Fruit fly (Drosophila melanogaster) whole organism, embryonic: ENCODE results near the gene SecS.

Source experiments
- BtbVII ChIP-seq: fragments of 200-800 bp; sonication (Bioruptor generic); optimal IDR thresholded peaks from 3 replicates; lab custom pipeline; 2017; ENCODE audit warnings: missing biosample characterization, mild to moderate bottlenecking, missing genetic modification characterization
- Bteb2 ChIP-seq: fragments of 200-800 bp; sonication (Bioruptor generic); optimal IDR thresholded peaks from 2 replicates; lab custom pipeline; 2016; ENCODE audit warnings: missing biosample characterization, missing genetic modification characterization
- CG10274 ChIP-seq: fragments of 200-800 bp; sonication (Bioruptor generic); optimal IDR thresholded peaks from 3 replicates; lab custom pipeline; 2017; ENCODE audit warnings: missing biosample characterization, mild to moderate bottlenecking, missing genetic modification characterization
- CG10462 ChIP-seq: fragments of 200-800 bp; sonication (Bioruptor generic); optimal IDR thresholded peaks from 2 replicates; lab custom pipeline; 2016; ENCODE audit warnings: missing biosample characterization, missing genetic modification characterization
- CG13123 ChIP-seq: fragments of 200-800 bp; sonication (Bioruptor generic); optimal IDR thresholded peaks from 2 replicates; lab custom pipeline; 2016; ENCODE audit warnings: missing biosample characterization, missing genetic modification characterization
- CG13775 ChIP-seq: fragments of 200-800 bp; sonication (Bioruptor generic); optimal IDR thresholded peaks from 3 replicates; lab custom pipeline; 2017; ENCODE audit warnings: missing biosample characterization, mild to moderate bottlenecking, missing genetic modification characterization
- CG17186 ChIP-seq: fragments of 200-800 bp; sonication (Bioruptor generic); optimal IDR thresholded peaks from 3 replicates; lab custom pipeline; 2017; ENCODE audit warnings: missing biosample characterization, missing genetic modification reagents, missing genetic modification characterization
- CG17359 ChIP-seq: fragments of 200-800 bp; sonication (Bioruptor generic); optimal IDR thresholded peaks from 3 replicates; lab custom pipeline; 2018; ENCODE audit warnings: missing biosample characterization, mild to moderate bottlenecking, missing genetic modification characterization, moderate library complexity
- CG17568 ChIP-seq: fragments of 200-800 bp; sonication (Bioruptor generic); optimal IDR thresholded peaks from 2 replicates; lab custom pipeline; 2018; ENCODE audit warnings: missing biosample characterization, mild to moderate bottlenecking, missing genetic modification characterization, moderate library complexity
- CG1832 ChIP-seq: fragments of 200-800 bp; sonication (Bioruptor generic); optimal IDR thresholded peaks from 2 replicates; lab custom pipeline; 2017; ENCODE audit warnings: missing biosample characterization, mild to moderate bottlenecking, missing genetic modification characterization, inconsistent platforms
- CG2120 ChIP-seq: fragments of 200-800 bp; sonication (Bioruptor generic); optimal IDR thresholded peaks from 3 replicates; lab custom pipeline; 2016; ENCODE audit warnings: missing biosample characterization, missing genetic modification characterization
- CG2712 ChIP-seq: fragments of 200-800 bp; optimal IDR thresholded peaks from 3 replicates; lab custom pipeline; 2019; ENCODE audit warnings: missing biosample characterization, mild to moderate bottlenecking, missing genetic modification characterization, moderate library complexity
- CG30020 ChIP-seq: fragments of 200-800 bp; optimal IDR thresholded peaks from 2 replicates; lab custom pipeline; 2019; ENCODE audit warnings: missing biosample characterization, mild to moderate bottlenecking, missing genetic modification characterization, moderate library complexity
- CG31441 ChIP-seq: fragments of 200-800 bp; sonication (Bioruptor generic); IDR thresholded peaks from 2 replicates; pipeline ENCODE4 v1.3.6; 2022; ENCODE audit warnings: missing biosample characterization, missing genetic modification characterization
- CG32767 ChIP-seq: fragments of 200-800 bp; sonication (Bioruptor generic); IDR thresholded peaks from 2 replicates; pipeline ENCODE4 v1.3.6; 2022; ENCODE audit warnings: missing biosample characterization, missing genetic modification characterization
- CG3847 ChIP-seq: fragments of 200-800 bp; sonication (Bioruptor generic); IDR thresholded peaks from 2 replicates; pipeline ENCODE4 v1.3.6; 2022; ENCODE audit warnings: missing biosample characterization, missing genetic modification characterization
- CG42726 ChIP-seq: fragments of 200-800 bp; sonication (Bioruptor generic); IDR thresholded peaks from 2 replicates; pipeline ENCODE4 v1.3.6; 2022; ENCODE audit warnings: missing biosample characterization, missing genetic modification characterization; ENCODE audit not compliant: partially characterized antibody
- CG5245 ChIP-seq: fragments of 200-800 bp; sonication (Bioruptor generic); optimal IDR thresholded peaks from 3 replicates; lab custom pipeline; 2016; ENCODE audit warnings: missing biosample characterization, missing genetic modification characterization
- CG6254 ChIP-seq: fragments of 200-800 bp; sonication (Bioruptor generic); optimal IDR thresholded peaks from 3 replicates; lab custom pipeline; 2017; ENCODE audit warnings: mild to moderate bottlenecking, missing biosample characterization, missing genetic modification reagents, missing genetic modification characterization
- CG7556 ChIP-seq: fragments of 200-800 bp; sonication (Bioruptor generic); optimal IDR thresholded peaks from 2 replicates; lab custom pipeline; 2017; ENCODE audit warnings: missing biosample characterization, mild to moderate bottlenecking, missing genetic modification characterization
- CG7745 ChIP-seq: fragments of 200-800 bp; sonication (Bioruptor generic); optimal IDR thresholded peaks from 2 replicates; lab custom pipeline; 2018; ENCODE audit warnings: missing biosample characterization, mild to moderate bottlenecking, missing genetic modification characterization, moderate library complexity
- CG7963 ChIP-seq: fragments of 200-800 bp; sonication (Bioruptor generic); IDR thresholded peaks from 3 replicates; pipeline ENCODE4 v1.3.6; 2022; ENCODE audit warnings: missing biosample characterization, missing genetic modification characterization; ENCODE audit not compliant: partially characterized antibody
- Deaf1 ChIP-seq: fragments of 200-800 bp; optimal IDR thresholded peaks from 3 replicates; lab custom pipeline; 2019; ENCODE audit warnings: missing biosample characterization, mild to moderate bottlenecking, missing genetic modification characterization, moderate library complexity
- Doc2 ChIP-seq: fragments of 200-800 bp; sonication (Bioruptor generic); IDR thresholded peaks from 2 replicates; pipeline ENCODE4 v1.3.6; 2022; ENCODE audit warnings: missing biosample characterization, missing genetic modification characterization
- Dref ChIP-seq: fragments of 200-800 bp; sonication (Bioruptor generic); IDR thresholded peaks from 2 replicates; pipeline ENCODE4 v1.3.6; 2022; ENCODE audit warnings: missing biosample characterization, missing genetic modification characterization
- Ets65A ChIP-seq: fragments of 200-800 bp; sonication (Bioruptor generic); peaks from one replicate; lab custom pipeline; 2016; ENCODE audit warnings: missing biosample characterization, missing genetic modification characterization
- Ets97D ChIP-seq: fragments of 200-800 bp; sonication (Bioruptor generic); optimal IDR thresholded peaks from 3 replicates; lab custom pipeline; 2016; ENCODE audit warnings: missing biosample characterization, missing genetic modification characterization
- GATAe ChIP-seq: fragments of 200-800 bp; sonication (Bioruptor generic); conservative IDR thresholded peaks from 2 replicates; pipeline ENCODE4 v1.3.6; 2022; ENCODE audit warnings: missing biosample characterization, missing genetic modification characterization
- Hmr ChIP-seq: fragments of 200-800 bp; sonication (Bioruptor generic); optimal IDR thresholded peaks from 3 replicates; lab custom pipeline; 2017; ENCODE audit warnings: mild to moderate bottlenecking, missing biosample characterization, missing genetic modification reagents, missing genetic modification characterization
- Poxn ChIP-seq: fragments of 200-800 bp; sonication (Bioruptor generic); IDR thresholded peaks from 2 replicates; pipeline ENCODE4 v1.3.6; 2022; ENCODE audit warnings: missing biosample characterization, missing genetic modification characterization
- Taf1 ChIP-seq: fragments of 200-800 bp; sonication (Bioruptor generic); IDR thresholded peaks from 2 replicates; pipeline ENCODE4 v1.3.6; 2022; ENCODE audit warnings: missing biosample characterization, missing genetic modification characterization
- Usf ChIP-seq: fragments of 200-800 bp; sonication (Bioruptor generic); optimal IDR thresholded peaks from 2 replicates; lab custom pipeline; 2017; ENCODE audit warnings: missing genotype, missing biosample characterization, missing genetic modification characterization
- ab ChIP-seq: fragments of 200-800 bp; sonication (Bioruptor generic); optimal IDR thresholded peaks from 2 replicates; lab custom pipeline; 2016; ENCODE audit warnings: missing biosample characterization, missing genetic modification characterization
- abd-A ChIP-seq: fragments of 200-800 bp; sonication (Bioruptor generic); optimal IDR thresholded peaks from 3 replicates; lab custom pipeline; 2019; ENCODE audit warnings: missing biosample characterization, mild to moderate bottlenecking, missing genetic modification characterization, moderate library complexity
- ap ChIP-seq: fragments of 200-800 bp; sonication (Bioruptor generic); IDR thresholded peaks from 2 replicates; pipeline ENCODE4 v1.3.6; 2022; ENCODE audit warnings: missing biosample characterization, missing genetic modification characterization
- br ChIP-seq: fragments of >200 bp; optimal IDR thresholded peaks from 2 replicates; lab custom pipeline; 2017
- cad ChIP-seq: fragments of >200 bp; optimal IDR thresholded peaks from 2 replicates; lab custom pipeline; 2017; ENCODE audit warnings: missing biosample characterization, missing genetic modification characterization
- ci ChIP-seq: fragments of 200-800 bp; sonication (Bioruptor generic); IDR thresholded peaks from 3 replicates; pipeline ENCODE4 v1.3.6; 2022; ENCODE audit warnings: missing biosample characterization, missing genetic modification characterization
- dmrt11E ChIP-seq: fragments of 200-800 bp; sonication (Bioruptor generic); optimal IDR thresholded peaks from 3 replicates; lab custom pipeline; 2018; ENCODE audit warnings: missing biosample characterization, mild to moderate bottlenecking, missing genetic modification characterization, moderate library complexity
- gcm ChIP-seq: fragments of 200-800 bp; sonication (Bioruptor generic); optimal IDR thresholded peaks from 2 replicates; lab custom pipeline; 2019; ENCODE audit warnings: missing biosample characterization, mild to moderate bottlenecking, missing genetic modification characterization, moderate library complexity
- mld ChIP-seq: fragments of 200-800 bp; sonication (Bioruptor generic); IDR thresholded peaks from 3 replicates; pipeline ENCODE4 v1.3.6; 2022; ENCODE audit warnings: missing biosample characterization, missing genetic modification characterization; ENCODE audit not compliant: partially characterized antibody
- ro ChIP-seq: fragments of 200-800 bp; sonication (Bioruptor generic); IDR thresholded peaks from 2 replicates; pipeline ENCODE4 v1.3.6; 2022; ENCODE audit warnings: missing biosample characterization, missing genetic modification characterization
- seq ChIP-seq: fragments of 200-800 bp; sonication (Bioruptor generic); IDR thresholded peaks from 2 replicates; pipeline ENCODE4 v1.3.6; 2022; ENCODE audit warnings: missing biosample characterization, missing genetic modification characterization
- tna ChIP-seq: fragments of 200-800 bp; sonication (Bioruptor generic); IDR thresholded peaks from 2 replicates; pipeline ENCODE4 v1.3.6; 2022; ENCODE audit warnings: missing biosample characterization, missing genetic modification characterization; ENCODE audit not compliant: partially characterized antibody
- trh ChIP-seq: fragments of 200-800 bp; sonication (Bioruptor generic); optimal IDR thresholded peaks from 2 replicates; lab custom pipeline; 2016; ENCODE audit warnings: missing biosample characterization, missing genetic modification characterization

The SecS gene

DNA sequence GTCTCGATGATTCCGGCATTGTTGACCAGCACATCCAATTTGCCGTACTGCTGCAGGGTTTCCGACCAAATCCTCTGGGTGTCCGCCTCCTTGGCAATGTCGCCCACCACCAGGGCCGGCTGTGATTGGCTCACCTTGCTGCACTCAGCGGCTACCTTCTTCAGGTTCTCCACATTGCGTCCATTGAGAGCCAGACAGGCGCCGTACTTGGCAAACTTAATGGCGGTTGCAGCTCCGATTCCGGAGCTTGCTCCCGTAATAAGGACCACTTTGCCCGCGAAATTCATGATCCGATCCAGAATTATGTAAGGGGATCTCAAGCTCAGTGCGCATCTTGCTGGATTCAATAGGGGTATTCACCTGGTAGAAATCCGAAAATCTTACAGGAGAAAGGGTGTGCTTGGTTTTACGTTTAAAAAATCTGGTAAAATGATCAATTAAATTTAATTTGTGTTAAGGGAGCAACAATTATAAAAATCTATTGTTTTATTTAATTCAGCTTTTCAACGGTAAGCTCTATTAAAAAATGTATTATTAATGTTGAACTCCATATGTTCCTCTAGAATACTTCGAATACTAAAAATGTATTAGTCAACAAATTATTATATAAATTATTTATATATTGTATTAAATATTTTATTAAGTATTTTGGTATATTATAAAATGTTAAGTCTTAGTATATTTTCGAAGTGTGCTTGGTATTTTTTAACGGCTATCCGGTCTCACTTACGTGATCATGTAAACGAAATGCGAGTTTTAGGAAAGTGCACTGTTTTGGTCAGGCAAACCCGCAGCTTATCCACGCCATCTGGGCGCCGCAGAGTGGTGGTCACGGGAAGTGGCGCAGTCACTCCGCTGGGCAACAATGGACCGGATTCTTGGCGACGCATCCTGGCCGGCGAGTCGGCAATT is 35.5 kb downstream of the SecS start, which contains the start of the genes CG31548 and CG12170 (continued):
- TF ChIP-seq CG17359 = peak; percentile 48
- TF ChIP-seq Poxn = no peak
- TF ChIP-seq CG32767 = no peak
- peak; percentile 3 for TF ChIP-seq CG5245 (GFP tag; lab: Kevin White, UChicago)
- no peak for TF ChIP-seq CG1832 (GFP tag; lab: Kevin White, UChicago)
- TF ChIP-seq abd-A (tag; lab: Kevin White, UChicago) = no peak
- TF ChIP-seq Hmr (GFP tag; lab: Kevin White, UChicago) = no peak
- TF ChIP-seq CG2120 (GFP tag; lab: Kevin White, UChicago) = peak; percentile 62
- peak; percentile 55 for TF ChIP-seq dmrt11E
- TF ChIP-seq CG3847 = no peak
- TF ChIP-seq CG31441 (GFP tag; lab: Robert Waterston, UW) = peak; percentile 68
- TF ChIP-seq CG7745 (tag; lab: Kevin White, UChicago) = no peak
- no peak for TF ChIP-seq seq (GFP tag; lab: Robert Waterston, UW)
- TF ChIP-seq ap = peak; percentile 29; the same call in 1 of the 2 replicates
- no peak for TF ChIP-seq tna (GFP tag; lab: Robert Waterston, UW)
- TF ChIP-seq CG6254 = no peak
- TF ChIP-seq CG13775 (GFP tag; lab: Kevin White, UChicago) = peak; percentile 62
- no peak for TF ChIP-seq CG7556 (GFP tag; lab: Kevin White, UChicago)
- TF ChIP-seq CG30020 (tag; lab: Kevin White, UChicago) = peak; percentile 64
- TF ChIP-seq BtbVII (GFP tag; lab: Kevin White, UChicago) = no peak
- no peak for TF ChIP-seq Bteb2 (GFP tag; lab: Kevin White, UChicago)
- TF ChIP-seq ci (GFP tag; lab: Robert Waterston, UW) = peak; percentile 72
- no peak for TF ChIP-seq CG17186 (GFP tag; lab: Kevin White, UChicago)
- peak; percentile 50 for TF ChIP-seq gcm (GFP tag; lab: Kevin White, UChicago)
- TF ChIP-seq CG13123 (GFP tag; lab: Kevin White, UChicago) = no peak
- no peak for TF ChIP-seq GATAe (GFP tag; lab: Robert Waterston, UW)
- no peak for TF ChIP-seq cad (GFP tag; lab: Kevin White, UChicago)
- TF ChIP-seq CG42726 (GFP tag; lab: Robert Waterston, UW) = no peak
- TF ChIP-seq trh = no peak
- TF ChIP-seq CG7963 (GFP tag; lab: Robert Waterston, UW) = no peak
- TF ChIP-seq CG10274 = no peak
- TF ChIP-seq Ets97D (GFP tag; lab: Kevin White, UChicago) = peak; percentile 14
- TF ChIP-seq Taf1 (GFP tag; lab: Robert Waterston, UW) = no peak
- no peak for TF ChIP-seq Usf (GFP tag; lab: Kevin White, UChicago)
- no peak for TF ChIP-seq br
- TF ChIP-seq ab = no peak
- peak; percentile 77 for TF ChIP-seq CG2712 (tag; lab: Kevin White, UChicago)
- TF ChIP-seq mld = no peak
- no peak for TF ChIP-seq Ets65A
- TF ChIP-seq Dref (GFP tag; lab: Robert Waterston, UW) = no peak
- no peak for TF ChIP-seq CG17568 (GFP tag; lab: Kevin White, UChicago)
- no peak for TF ChIP-seq Deaf1 (tag; lab: Kevin White, UChicago)
- TF ChIP-seq ro (GFP tag; lab: Robert Waterston, UW) = no peak
- TF ChIP-seq CG10462 (GFP tag; lab: Kevin White, UChicago) = peak; percentile 39
- TF ChIP-seq Doc2 (GFP tag; lab: Robert Waterston, UW) = no peak
